Worm (Caenorhabditis elegans) whole organism, L4/young adult: ENCODE data around the gene Y7A5A.8.

ENCODE experiments used
- W03F9.2 ChIP-seq: fragments of 150-350 bp; optimal IDR thresholded peaks from 2 replicates; lab custom pipeline; 2014; ENCODE audit warnings: missing biosample characterization, missing genetic modification characterization
- him-1 ChIP-seq: sonication (generic microtip); optimal IDR thresholded peaks from 2 replicates; lab custom pipeline; 2016; ENCODE audit warnings: missing genotype, missing genetic modification reagents, missing genetic modification characterization, missing compliant biosample characterization

DNA sequence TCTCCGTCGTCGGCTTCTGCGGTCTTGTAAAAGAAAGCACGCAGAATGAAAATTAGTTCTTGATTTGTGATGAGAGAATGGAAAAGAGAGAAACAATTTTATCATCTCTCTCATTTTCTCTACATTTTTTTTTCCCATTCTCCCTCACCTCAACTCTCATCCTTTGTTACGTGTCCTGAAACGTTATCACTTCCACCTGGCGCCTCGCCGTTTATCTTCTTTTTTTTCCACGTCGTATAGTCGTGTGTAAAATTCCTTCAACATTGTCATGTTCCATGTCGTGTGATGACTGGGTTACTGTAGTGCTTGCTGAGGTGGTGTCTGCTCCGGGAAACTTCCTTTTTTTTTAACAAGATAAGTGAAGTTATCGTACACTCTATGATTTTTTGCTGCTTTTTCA is 42.8 kb upstream of the Y7A5A.8 start:
- no peak for TF ChIP-seq him-1
- TF ChIP-seq W03F9.2 = no peak
